Fruit fly (Drosophila melanogaster) whole organism, embryonic: ENCODE measurements around the gene sdt.
A peak's percentile ranks its signal among the peaks of the same experiment; 100 is the strongest.

Experiments used
- B-H1 ChIP-seq: fragments of 200-800 bp; sonication (Bioruptor generic); IDR thresholded peaks from 3 replicates; pipeline ENCODE4 v1.3.6; 2022; ENCODE audit warnings: missing biosample characterization, missing genetic modification characterization
- BtbVII ChIP-seq: fragments of 200-800 bp; sonication (Bioruptor generic); optimal IDR thresholded peaks from 3 replicates; lab custom pipeline; 2017; ENCODE audit warnings: missing biosample characterization, mild to moderate bottlenecking, missing genetic modification characterization
- Bteb2 ChIP-seq: fragments of 200-800 bp; sonication (Bioruptor generic); optimal IDR thresholded peaks from 2 replicates; lab custom pipeline; 2016; ENCODE audit warnings: missing biosample characterization, missing genetic modification characterization
- CG10209 ChIP-seq: fragments of 200-800 bp; sonication (Bioruptor generic); optimal IDR thresholded peaks from 3 replicates; lab custom pipeline; 2017; ENCODE audit warnings: missing biosample characterization, mild to moderate bottlenecking, missing genetic modification characterization, missing genetic modification reagents
- CG10267 ChIP-seq: fragments of 200-800 bp; sonication (Bioruptor generic); optimal IDR thresholded peaks from 2 replicates; lab custom pipeline; 2018; ENCODE audit warnings: missing biosample characterization, mild to moderate bottlenecking, missing genetic modification characterization, moderate library complexity
- CG10366 ChIP-seq: fragments of 200-800 bp; sonication (Bioruptor generic); IDR thresholded peaks from 2 replicates; pipeline ENCODE4 v1.3.6; 2022; ENCODE audit warnings: missing biosample characterization, missing genetic modification characterization
- CG11456 ChIP-seq: fragments of 200-800 bp; sonication (Bioruptor generic); IDR thresholded peaks from 3 replicates; pipeline ENCODE4 v1.3.6; 2022; ENCODE audit warnings: missing biosample characterization, missing genetic modification characterization
- CG12104 ChIP-seq: fragments of 200-800 bp; sonication (Bioruptor generic); optimal IDR thresholded peaks from 3 replicates; lab custom pipeline; 2016; ENCODE audit warnings: missing biosample characterization, missing genetic modification characterization
- CG12236 ChIP-seq: fragments of 200-800 bp; sonication (Bioruptor generic); optimal IDR thresholded peaks from 2 replicates; lab custom pipeline; 2016; ENCODE audit warnings: missing biosample characterization, missing genetic modification characterization
- CG13775 ChIP-seq: fragments of 200-800 bp; sonication (Bioruptor generic); optimal IDR thresholded peaks from 3 replicates; lab custom pipeline; 2017; ENCODE audit warnings: missing biosample characterization, mild to moderate bottlenecking, missing genetic modification characterization
- CG15269 ChIP-seq: fragments of 200-800 bp; sonication (Bioruptor generic); optimal IDR thresholded peaks from 2 replicates; lab custom pipeline; 2018; ENCODE audit warnings: missing biosample characterization, mild to moderate bottlenecking, missing genetic modification characterization, moderate library complexity
- CG1792 ChIP-seq: fragments of 200-800 bp; sonication (Bioruptor generic); optimal IDR thresholded peaks from 2 replicates; lab custom pipeline; 2016; ENCODE audit warnings: missing biosample characterization, missing genetic modification characterization
- CG18011 ChIP-seq: fragments of 200-800 bp; sonication (Bioruptor generic); optimal IDR thresholded peaks from 2 replicates; lab custom pipeline; 2017; ENCODE audit warnings: missing biosample characterization, missing genetic modification characterization, mild to moderate bottlenecking, moderate library complexity, missing genotype
- CG1832 ChIP-seq: fragments of 200-800 bp; sonication (Bioruptor generic); optimal IDR thresholded peaks from 2 replicates; lab custom pipeline; 2017; ENCODE audit warnings: missing biosample characterization, mild to moderate bottlenecking, missing genetic modification characterization, inconsistent platforms
- CG31224 ChIP-seq: fragments of 200-800 bp; sonication (Bioruptor generic); IDR thresholded peaks from 2 replicates; pipeline ENCODE4 v1.3.6; 2022; ENCODE audit warnings: missing biosample characterization, missing genetic modification characterization
- CG32532 ChIP-seq: fragments of 200-800 bp; sonication (Bioruptor generic); IDR thresholded peaks from 2 replicates; pipeline ENCODE4 v1.3.6; 2022; ENCODE audit warnings: missing biosample characterization, missing genetic modification characterization
- CG4820 ChIP-seq: fragments of 200-800 bp; sonication (Bioruptor generic); optimal IDR thresholded peaks from 3 replicates; lab custom pipeline; 2016; ENCODE audit warnings: missing biosample characterization, missing genetic modification characterization
- CG6272 ChIP-seq: fragments of 200-800 bp; sonication (Bioruptor generic); IDR thresholded peaks from 2 replicates; pipeline ENCODE4 v1.3.6; 2022; ENCODE audit warnings: missing biosample characterization, missing genetic modification characterization
- CG6765 ChIP-seq: fragments of 200-800 bp; sonication (Bioruptor generic); optimal IDR thresholded peaks from 3 replicates; lab custom pipeline; 2017; ENCODE audit warnings: missing biosample characterization, mild to moderate bottlenecking, missing genetic modification characterization
- CG8089 ChIP-seq: fragments of 200-800 bp; sonication (Bioruptor generic); optimal IDR thresholded peaks from 3 replicates; lab custom pipeline; 2016; ENCODE audit warnings: missing biosample characterization, missing genetic modification characterization
- CG8281 ChIP-seq: fragments of 200-800 bp; sonication (Bioruptor generic); optimal IDR thresholded peaks from 2 replicates; lab custom pipeline; 2018; ENCODE audit warnings: missing biosample characterization, mild to moderate bottlenecking, missing genetic modification characterization, moderate library complexity
- CG9817 ChIP-seq: fragments of 200-800 bp; sonication (Bioruptor generic); optimal IDR thresholded peaks from 2 replicates; lab custom pipeline; 2018; ENCODE audit warnings: missing biosample characterization, mild to moderate bottlenecking, missing genetic modification characterization, moderate library complexity
- Dll ChIP-seq: fragments of 200-800 bp; sonication (Bioruptor generic); IDR thresholded peaks from 4 replicates; pipeline ENCODE4 v1.3.6; 2022; ENCODE audit warnings: missing biosample characterization, missing genetic modification characterization; ENCODE audit not compliant: partially characterized antibody
- Dp ChIP-seq: fragments of 200-800 bp; sonication (Bioruptor generic); optimal IDR thresholded peaks from 2 replicates; lab custom pipeline; 2018; ENCODE audit warnings: missing biosample characterization, mild to moderate bottlenecking, missing genetic modification characterization, moderate library complexity
- Eip74EF ChIP-seq, 2 experiments: fragments of 200-800 bp in 1 of 2; fragments of >200 bp in 1 of 2; sonication (Bioruptor generic) in 1 of 2; optimal IDR thresholded peaks; 2 replicates each; lab custom pipeline; 2017 to 2019; ENCODE audit warnings: missing biosample characterization in 2 of 2, missing genetic modification characterization in 2 of 2, mild to moderate bottlenecking in 1 of 2, moderate library complexity in 1 of 2
- HLHmδ ChIP-seq: fragments of 200-800 bp; sonication (Bioruptor generic); optimal IDR thresholded peaks from 2 replicates; lab custom pipeline; 2018; ENCODE audit warnings: missing biosample characterization, mild to moderate bottlenecking, missing genetic modification characterization, moderate library complexity
- Hmr ChIP-seq: fragments of 200-800 bp; sonication (Bioruptor generic); optimal IDR thresholded peaks from 3 replicates; lab custom pipeline; 2017; ENCODE audit warnings: mild to moderate bottlenecking, missing biosample characterization, missing genetic modification reagents, missing genetic modification characterization
- Hsf ChIP-seq: fragments of 200-800 bp; sonication (Bioruptor generic); optimal IDR thresholded peaks from 3 replicates; lab custom pipeline; 2016; ENCODE audit warnings: missing biosample characterization, missing genetic modification characterization
- Kr ChIP-seq: fragments of 200-800 bp; sonication (Bioruptor generic); optimal IDR thresholded peaks from 2 replicates; lab custom pipeline; 2017; ENCODE audit warnings: missing biosample characterization, mild to moderate bottlenecking, missing genetic modification characterization
- Lpt ChIP-seq: fragments of >200 bp; optimal IDR thresholded peaks from 2 replicates; lab custom pipeline; 2018; ENCODE audit warnings: missing biosample characterization, missing genetic modification characterization
- MBD-R2 ChIP-seq: fragments of 200-800 bp; sonication (Bioruptor generic); IDR thresholded peaks from 2 replicates; pipeline ENCODE4 v1.3.6; 2022; ENCODE audit warnings: missing biosample characterization, missing genetic modification characterization
- Oaz ChIP-seq: fragments of 200-800 bp; sonication (Bioruptor generic); IDR thresholded peaks from 2 replicates; pipeline ENCODE4 v1.3.6; 2022; ENCODE audit warnings: missing biosample characterization, missing genetic modification characterization
- Ravus ChIP-seq: fragments of 200-800 bp; sonication (Bioruptor generic); IDR thresholded peaks from 2 replicates; pipeline ENCODE4 v1.3.6; 2022; ENCODE audit warnings: missing biosample characterization, missing genetic modification characterization
- Rx ChIP-seq: fragments of 200-800 bp; sonication (Bioruptor generic); IDR thresholded peaks from 2 replicates; pipeline ENCODE4 v1.3.6; 2022; ENCODE audit warnings: missing biosample characterization, missing genetic modification characterization
- Sox100B ChIP-seq: fragments of 200-800 bp; sonication (Bioruptor generic); optimal IDR thresholded peaks from 3 replicates; lab custom pipeline; 2018; ENCODE audit warnings: missing biosample characterization, mild to moderate bottlenecking, missing genetic modification characterization
- Sry-β ChIP-seq: fragments of 200-800 bp; sonication (Bioruptor generic); optimal IDR thresholded peaks from 2 replicates; lab custom pipeline; 2018; ENCODE audit warnings: missing biosample characterization, mild to moderate bottlenecking, missing genetic modification characterization, moderate library complexity
- Taf1 ChIP-seq: fragments of 200-800 bp; sonication (Bioruptor generic); IDR thresholded peaks from 2 replicates; pipeline ENCODE4 v1.3.6; 2022; ENCODE audit warnings: missing biosample characterization, missing genetic modification characterization
- Vsx1 ChIP-seq: fragments of 200-800 bp; sonication (Bioruptor generic); optimal IDR thresholded peaks from 2 replicates; lab custom pipeline; 2017; ENCODE audit warnings: missing biosample characterization, mild to moderate bottlenecking, missing genetic modification characterization, missing genetic modification reagents
- br ChIP-seq: fragments of >200 bp; optimal IDR thresholded peaks from 2 replicates; lab custom pipeline; 2017
- cato ChIP-seq: fragments of 200-800 bp; sonication (Bioruptor generic); optimal IDR thresholded peaks from 2 replicates; lab custom pipeline; 2016; ENCODE audit warnings: missing biosample characterization, missing genetic modification characterization, borderline replicate concordance
- ems ChIP-seq: fragments of 200-800 bp; sonication (Bioruptor generic); optimal IDR thresholded peaks from 3 replicates; lab custom pipeline; 2016; ENCODE audit warnings: missing biosample characterization, missing genetic modification characterization
- grau ChIP-seq: fragments of 200-800 bp; optimal IDR thresholded peaks from 3 replicates; lab custom pipeline; 2019; ENCODE audit warnings: missing biosample characterization, mild to moderate bottlenecking, missing genetic modification characterization, moderate library complexity
- jigr1 ChIP-seq: fragments of 200-800 bp; sonication (Bioruptor generic); IDR thresholded peaks from 3 replicates; pipeline ENCODE4 v1.3.6; 2022; ENCODE audit warnings: missing biosample characterization, missing genetic modification characterization
- lola ChIP-seq, 3 experiments: fragments of >200 bp in 2 of 3; fragments of 200-800 bp in 1 of 3; sonication (Bioruptor generic) in 1 of 3; optimal IDR thresholded peaks; 2 replicates each; lab custom pipeline; 2017 to 2019; ENCODE audit warnings: missing biosample characterization in 3 of 3, missing genetic modification characterization in 3 of 3, mild to moderate bottlenecking in 1 of 3, moderate library complexity in 1 of 3
- mld ChIP-seq: fragments of 200-800 bp; sonication (Bioruptor generic); IDR thresholded peaks from 3 replicates; pipeline ENCODE4 v1.3.6; 2022; ENCODE audit warnings: missing biosample characterization, missing genetic modification characterization; ENCODE audit not compliant: partially characterized antibody
- ro ChIP-seq: fragments of 200-800 bp; sonication (Bioruptor generic); IDR thresholded peaks from 2 replicates; pipeline ENCODE4 v1.3.6; 2022; ENCODE audit warnings: missing biosample characterization, missing genetic modification characterization
- sim ChIP-seq: fragments of 200-800 bp; sonication (Bioruptor generic); IDR thresholded peaks from 2 replicates; pipeline ENCODE4 v1.3.6; 2022; ENCODE audit warnings: missing biosample characterization, missing genetic modification characterization
- sob ChIP-seq: fragments of 200-800 bp; sonication (Bioruptor generic); IDR thresholded peaks from 2 replicates; pipeline ENCODE4 v1.3.6; 2022; ENCODE audit warnings: missing biosample characterization, missing genetic modification characterization
- tgo ChIP-seq: fragments of 200-800 bp; sonication (Bioruptor generic); IDR thresholded peaks from 3 replicates; pipeline ENCODE4 v1.3.6; 2022; ENCODE audit warnings: missing biosample characterization, missing genetic modification characterization
- yki ChIP-seq: fragments of >200 bp; optimal IDR thresholded peaks from 3 replicates; lab custom pipeline; 2018

Gene sdt

dm6 chrX:8229918-8230699 lies 51.8 kb downstream of the sdt start (continued):
- TF ChIP-seq Taf1 (GFP tag; lab: Robert Waterston, UW) = no peak
- TF ChIP-seq CG9817 = no peak
- TF ChIP-seq Oaz (GFP tag; lab: Robert Waterston, UW) = no peak
- TF ChIP-seq CG11456 (GFP tag; lab: Robert Waterston, UW) = 0 out of 3 replicates have a peak, but pooled peaks have one; percentile 31
- TF ChIP-seq B-H1 = no peak
- TF ChIP-seq tgo (GFP tag; lab: Robert Waterston, UW) = no peak
- peak in 1 of 3 experiments; percentile 45 for TF ChIP-seq lola (GFP tag; optimal IDR thresholded peaks at IDR 0.05; lab: Kevin White, UChicago)
- no peak for TF ChIP-seq Bteb2
- TF ChIP-seq CG8281 (tag; lab: Kevin White, UChicago) = peak; percentile 18
- peak; percentile 64 for TF ChIP-seq Sox100B
- TF ChIP-seq HLHmδ = peak; percentile 79
- no peak for TF ChIP-seq ems
- TF ChIP-seq Hsf (GFP tag; lab: Kevin White, UChicago) = peak; percentile 6
- no peak for TF ChIP-seq yki (lab: Kevin White, UChicago)
- no peak for TF ChIP-seq mld
- peak; percentile 41 for TF ChIP-seq CG12104 (GFP tag; lab: Kevin White, UChicago)
- no peak for TF ChIP-seq CG32532 (GFP tag; lab: Robert Waterston, UW)
- TF ChIP-seq CG4820 (GFP tag; lab: Kevin White, UChicago) = peak; percentile 13
- peak; percentile 46 for TF ChIP-seq CG12236 (GFP tag; lab: Kevin White, UChicago)
- TF ChIP-seq sob (GFP tag; lab: Robert Waterston, UW) = no peak
- no peak for TF ChIP-seq CG13775
- TF ChIP-seq ro (GFP tag; lab: Robert Waterston, UW) = no peak
- peak; percentile 41 for TF ChIP-seq CG8089 (GFP tag; lab: Kevin White, UChicago)
- peak; percentile 43; the same call in 1 of the 2 replicates for TF ChIP-seq sim
- peak; percentile 6 for TF ChIP-seq grau (tag; lab: Kevin White, UChicago)
- TF ChIP-seq jigr1 (GFP tag; lab: Robert Waterston, UW) = no peak
- TF ChIP-seq CG31224 (GFP tag; lab: Robert Waterston, UW) = no peak
- peak; percentile 77 for TF ChIP-seq Vsx1
- no peak for TF ChIP-seq cato
- TF ChIP-seq br (lab: Kevin White, UChicago) = no peak
- TF ChIP-seq Hmr (GFP tag; lab: Kevin White, UChicago) = peak; percentile 73
- no peak for TF ChIP-seq Lpt
- no peak for TF ChIP-seq CG6272 (GFP tag; lab: Robert Waterston, UW)
- no peak for TF ChIP-seq Dp (GFP tag; lab: Kevin White, UChicago)
- no peak for TF ChIP-seq MBD-R2
- no peak for TF ChIP-seq Eip74EF (GFP tag; optimal IDR thresholded peaks at IDR 0.05; lab: Kevin White, UChicago)
- peak; percentile 71 for TF ChIP-seq CG1832
- no peak for TF ChIP-seq Rx (GFP tag; lab: Robert Waterston, UW)
- TF ChIP-seq Ravus = no peak
- TF ChIP-seq CG1792 (GFP tag; lab: Kevin White, UChicago) = no peak
- no peak for TF ChIP-seq Dll (GFP tag; lab: Robert Waterston, UW)
- no peak for TF ChIP-seq CG18011 (GFP tag; lab: Kevin White, UChicago)
- peak; percentile 74 for TF ChIP-seq Kr
- no peak for TF ChIP-seq CG10366 (GFP tag; lab: Robert Waterston, UW)
- TF ChIP-seq Sry-β = peak; percentile 35
- TF ChIP-seq CG10209 = peak; percentile 66
- TF ChIP-seq CG10267 (tag; lab: Kevin White, UChicago) = peak; percentile 19
- TF ChIP-seq BtbVII = peak; percentile 69
- TF ChIP-seq CG6765 = peak; percentile 27
- peak; percentile 0 for TF ChIP-seq CG15269 (tag; lab: Kevin White, UChicago)
